Fruit fly (Drosophila melanogaster): ENCODE results near the gene Desat1.

DNA sequence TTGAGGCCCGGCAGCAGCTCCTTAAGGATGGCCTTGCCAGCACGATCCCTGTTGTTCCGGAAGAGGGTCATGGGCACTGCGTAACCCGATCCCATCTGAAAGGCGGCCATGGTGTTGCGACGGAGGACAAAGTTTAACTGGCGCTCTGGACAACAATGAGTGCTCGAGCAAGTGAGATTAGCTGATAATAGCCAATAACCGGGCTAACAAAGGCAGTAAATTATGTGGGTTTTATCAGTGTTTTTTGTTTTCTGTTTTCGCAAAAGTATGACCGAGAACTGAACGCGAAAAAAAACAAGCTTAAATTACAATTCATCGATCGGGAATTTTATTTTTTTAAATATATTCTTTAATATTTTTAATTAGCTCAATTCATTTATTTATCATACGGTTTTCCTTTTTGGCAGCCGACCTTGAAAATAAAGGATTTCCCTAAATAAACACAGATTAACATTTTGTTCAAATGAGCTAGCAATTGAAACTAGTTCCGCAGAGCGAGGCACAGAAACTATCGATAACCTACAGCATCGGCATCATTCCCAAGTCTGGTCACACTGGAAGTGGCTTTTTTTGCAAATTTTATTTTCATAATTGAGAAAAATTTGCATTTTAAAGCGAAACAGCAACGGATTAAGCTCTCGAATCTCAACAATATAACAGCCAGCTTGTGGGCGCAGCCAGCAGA lies 26.0 kb upstream of the Desat1 start, which contains the start of the genes Dip-C and pps:
- no peak for TF ChIP-seq Sox15 (GFP tag; optimal IDR thresholded peaks at IDR 0.05)
- no peak for TF ChIP-seq eg (GFP tag; IDR thresholded peaks at IDR 0.05)
- TF ChIP-seq CG4318 (GFP tag; optimal IDR thresholded peaks at IDR 0.05) = no peak
- TF ChIP-seq CG16779 (tag; optimal IDR thresholded peaks at IDR 0.05) = no peak
- peak; percentile 32 for TF ChIP-seq esn (GFP tag; optimal IDR thresholded peaks at IDR 0.05)
- TF ChIP-seq Eip75B (GFP tag; optimal IDR thresholded peaks at IDR 0.05) = no peak
- no peak for TF ChIP-seq lz (GFP tag; optimal IDR thresholded peaks at IDR 0.05)
- peak; percentile 10 for TF ChIP-seq CG3032 (tag; optimal IDR thresholded peaks at IDR 0.05)
- no peak for TF ChIP-seq Eip93F (GFP tag; optimal IDR thresholded peaks at IDR 0.05)
- peak; percentile 51 for TF ChIP-seq CG6854 (GFP tag; optimal IDR thresholded peaks at IDR 0.05)
- TF ChIP-seq Lpt (GFP tag; optimal IDR thresholded peaks at IDR 0.05) = no peak
- no peak for TF ChIP-seq CG8632 (GFP tag; optimal IDR thresholded peaks at IDR 0.05)
- TF ChIP-seq CG15336 (GFP tag; IDR thresholded peaks at IDR 0.05) = no peak
- no peak for TF ChIP-seq Eip78C (GFP tag)

All from whole organism, prepupa.